Worm (Caenorhabditis elegans) whole organism, young adult: ENCODE data around the gene F49E8.8.

Source experiments
- B0019.2 ChIP-seq: fragments of 200-800 bp; sonication (Bioruptor generic); conservative IDR thresholded peaks from 2 replicates; pipeline ENCODE4 v1.3.6; 2022; ENCODE audit warnings: missing genetic modification reagents, missing genetic modification characterization, missing compliant biosample characterization
- F33H1.4 ChIP-seq: fragments of 200-800 bp; sonication (Bioruptor generic); IDR thresholded peaks from 2 replicates; pipeline ENCODE4 v1.3.6; 2022; ENCODE audit warnings: missing genetic modification reagents, missing genetic modification characterization, missing compliant biosample characterization
- F49E8.2 ChIP-seq: sonication (generic microtip); optimal IDR thresholded peaks from 3 replicates; lab custom pipeline; 2017; ENCODE audit warnings: missing genetic modification characterization, mild to moderate bottlenecking, missing compliant biosample characterization, antibody characterized with exemption, moderate library complexity; ENCODE audit not compliant: insufficient read depth
- T26A5.8 ChIP-seq: sonication (generic microtip); optimal IDR thresholded peaks from 2 replicates; lab custom pipeline; 2016; ENCODE audit warnings: missing genetic modification characterization, missing compliant biosample characterization
- Y53G8AR.9 ChIP-seq: fragments of 200-800 bp; sonication (Bioruptor generic); conservative IDR thresholded peaks from 2 replicates; pipeline ENCODE4 v1.3.6; 2022; ENCODE audit warnings: missing genetic modification reagents, missing genetic modification characterization, missing compliant biosample characterization
- Y67H2A.10 ChIP-seq: fragments of 200-800 bp; sonication (Bioruptor generic); conservative IDR thresholded peaks from 2 replicates; pipeline ENCODE4 v1.3.6; 2022; ENCODE audit warnings: missing genetic modification reagents, missing genetic modification characterization, missing compliant biosample characterization
- ZK185.1 ChIP-seq: sonication (generic microtip); optimal IDR thresholded peaks from 2 replicates; lab custom pipeline; 2016; ENCODE audit warnings: mild to moderate bottlenecking, missing genetic modification characterization, missing compliant biosample characterization; ENCODE audit not compliant: poor library complexity, severe bottlenecking
- akir-1 ChIP-seq: fragments of 200-800 bp; sonication (Bioruptor generic); optimal IDR thresholded peaks from 2 replicates; lab custom pipeline; 2018; ENCODE audit warnings: mild to moderate bottlenecking, missing genetic modification characterization, moderate library complexity, missing compliant biosample characterization
- ama-1 ChIP-seq, 3 experiments: fragments of 150-350 bp in 1 of 3; sonication (generic microtip) in 2 of 3; optimal IDR thresholded peaks; 2 replicates each; lab custom pipeline; 2014 to 2018; ENCODE audit warnings: missing biosample characterization in 2 of 3, missing genetic modification characterization in 2 of 3, missing genetic modification reagents in 2 of 3
- aptf-2 ChIP-seq: fragments of 200-800 bp; sonication (Bioruptor generic); conservative IDR thresholded peaks from 2 replicates; pipeline ENCODE4 v1.3.6; 2022; ENCODE audit warnings: missing genetic modification reagents, missing genetic modification characterization, missing compliant biosample characterization
- attf-5 ChIP-seq: fragments of 200-800 bp; sonication (Bioruptor generic); optimal IDR thresholded peaks from 2 replicates; lab custom pipeline; 2018; ENCODE audit warnings: mild to moderate bottlenecking, missing genetic modification characterization, missing compliant biosample characterization
- cebp-1 ChIP-seq, 2 experiments: fragments of 200-800 bp in 1 of 2; sonication (Bioruptor generic) in 1 of 2; sonication (generic microtip) in 1 of 2; IDR thresholded peaks in 1 of 2; optimal IDR thresholded peaks in 1 of 2; 2 replicates each; pipeline versions ENCODE4 v1.3.6 to Lab custom; 2017 to 2022; ENCODE audit warnings: missing compliant biosample characterization in 2 of 2, missing genetic modification characterization in 2 of 2, mild to moderate bottlenecking in 1 of 2, missing genetic modification reagents in 1 of 2, moderate library complexity in 1 of 2
- ceh-58 ChIP-seq: fragments of 200-800 bp; sonication (Bioruptor generic); IDR thresholded peaks from 2 replicates; pipeline ENCODE4 v1.3.6; 2022; ENCODE audit warnings: missing genetic modification characterization, missing compliant biosample characterization
- chd-7 ChIP-seq: sonication (generic microtip); optimal IDR thresholded peaks from 2 replicates; lab custom pipeline; 2016; ENCODE audit warnings: mild to moderate bottlenecking, missing genetic modification characterization, moderate library complexity, missing compliant biosample characterization
- egl-18 ChIP-seq: fragments of 200-800 bp; sonication (Bioruptor generic); IDR thresholded peaks from 2 replicates; pipeline ENCODE4 v1.3.6; 2022; ENCODE audit warnings: missing genetic modification reagents, missing genetic modification characterization, missing compliant biosample characterization
- ekl-4 ChIP-seq: fragments of 200-800 bp; sonication (Bioruptor generic); IDR thresholded peaks from 2 replicates; pipeline ENCODE4 v1.3.6; 2022; ENCODE audit warnings: missing genetic modification reagents, missing genetic modification characterization, missing compliant biosample characterization
- hmg-1.2 ChIP-seq: fragments of 200-800 bp; sonication (Bioruptor generic); IDR thresholded peaks from 2 replicates; pipeline ENCODE4 v1.3.6; 2022; ENCODE audit warnings: missing genetic modification reagents, missing genetic modification characterization, missing compliant biosample characterization
- hrde-1 ChIP-seq: sonication (generic microtip); optimal IDR thresholded peaks from 2 replicates; lab custom pipeline; 2016; ENCODE audit warnings: missing genetic modification characterization, mild to moderate bottlenecking, missing compliant biosample characterization, moderate library complexity, missing genotype, missing genetic modification reagents, borderline replicate concordance
- hsf-1 ChIP-seq: fragments of 200-800 bp; sonication (Bioruptor generic); IDR thresholded peaks from 2 replicates; pipeline ENCODE4 v1.3.6; 2022; ENCODE audit warnings: missing genetic modification reagents, missing genetic modification characterization, missing compliant biosample characterization
- lag-1 ChIP-seq: fragments of 200-800 bp; sonication (Bioruptor generic); IDR thresholded peaks from 2 replicates; pipeline ENCODE4 v1.3.6; 2022; ENCODE audit warnings: missing genetic modification reagents, missing genetic modification characterization, missing compliant biosample characterization
- let-607 ChIP-seq, 2 experiments: fragments of 200-800 bp in 1 of 2; sonication (Bioruptor generic) in 1 of 2; sonication (generic microtip) in 1 of 2; optimal IDR thresholded peaks; 2 replicates each; lab custom pipeline; 2016 to 2018; ENCODE audit warnings: mild to moderate bottlenecking in 2 of 2, missing compliant biosample characterization in 2 of 2, missing genetic modification characterization in 2 of 2, moderate library complexity in 2 of 2, missing genotype in 1 of 2
- lin-40 ChIP-seq: sonication (generic microtip); optimal IDR thresholded peaks from 2 replicates; lab custom pipeline; 2016; ENCODE audit warnings: missing genetic modification characterization, mild to moderate bottlenecking, missing compliant biosample characterization, missing genotype, missing genetic modification reagents
- lin-54 ChIP-seq: fragments of 200-800 bp; sonication (Bioruptor generic); optimal IDR thresholded peaks from 2 replicates; lab custom pipeline; 2018; ENCODE audit warnings: mild to moderate bottlenecking, missing genetic modification characterization, missing compliant biosample characterization
- madf-3 ChIP-seq: fragments of 200-800 bp; sonication (Bioruptor generic); IDR thresholded peaks from 2 replicates; pipeline ENCODE4 v1.3.6; 2022; ENCODE audit warnings: missing genetic modification reagents, missing genetic modification characterization, missing compliant biosample characterization
- madf-6 ChIP-seq: fragments of 200-800 bp; sonication (Bioruptor generic); IDR thresholded peaks from 2 replicates; pipeline ENCODE4 v1.3.6; 2022; ENCODE audit warnings: missing genetic modification reagents, missing genetic modification characterization, missing compliant biosample characterization
- mcd-1 ChIP-seq: fragments of 200-800 bp; sonication (Bioruptor generic); IDR thresholded peaks from 2 replicates; pipeline ENCODE4 v1.3.6; 2022; ENCODE audit warnings: missing genetic modification reagents, missing genetic modification characterization, missing compliant biosample characterization
- mes-4 ChIP-seq: sonication (generic microtip); optimal IDR thresholded peaks from 2 replicates; lab custom pipeline; 2016; ENCODE audit warnings: missing genotype, missing genetic modification characterization, missing compliant biosample characterization
- nfya-1 ChIP-seq: sonication (generic microtip); optimal IDR thresholded peaks from 2 replicates; lab custom pipeline; 2017; ENCODE audit warnings: antibody characterized with exemption, missing compliant biosample characterization, missing genetic modification characterization, borderline replicate concordance; ENCODE audit not compliant: insufficient read depth
- nhr-80 ChIP-seq: sonication (generic microtip); optimal IDR thresholded peaks from 2 replicates; lab custom pipeline; 2016; ENCODE audit warnings: missing genetic modification characterization, missing compliant biosample characterization
- pbrm-1 ChIP-seq: fragments of 200-800 bp; sonication (Bioruptor generic); IDR thresholded peaks from 2 replicates; pipeline ENCODE4 v1.3.6; 2022; ENCODE audit warnings: missing genetic modification reagents, missing genetic modification characterization, missing compliant biosample characterization
- snpc-4 ChIP-seq, 5 experiments: fragments of 150-350 bp in 1 of 5; sonication (generic microtip) in 4 of 5; optimal IDR thresholded peaks; 2 replicates each; lab custom pipeline; 2014 to 2018; ENCODE audit warnings: missing genetic modification characterization in 5 of 5, missing biosample characterization in 3 of 5, antibody characterized with exemption in 2 of 5, mild to moderate bottlenecking in 2 of 5, missing compliant biosample characterization in 2 of 5, missing genotype in 2 of 5, moderate library complexity in 2 of 5, missing genetic modification reagents in 1 of 5
- somi-1 ChIP-seq: fragments of 200-800 bp; sonication (Bioruptor generic); optimal IDR thresholded peaks from 2 replicates; lab custom pipeline; 2018; ENCODE audit warnings: mild to moderate bottlenecking, missing genetic modification characterization, missing compliant biosample characterization
- tbp1 ChIP-seq: fragments of 200-800 bp; sonication (Bioruptor generic); optimal IDR thresholded peaks from 2 replicates; lab custom pipeline; 2018; ENCODE audit warnings: mild to moderate bottlenecking, missing genetic modification characterization, missing compliant biosample characterization
- ztf-18 ChIP-seq: sonication (generic microtip); optimal IDR thresholded peaks from 2 replicates; lab custom pipeline; 2016; ENCODE audit warnings: missing genotype, mild to moderate bottlenecking, missing genetic modification characterization, missing compliant biosample characterization
- ztf-25 ChIP-seq: fragments of 200-800 bp; sonication (Bioruptor generic); IDR thresholded peaks from 2 replicates; pipeline ENCODE4 v1.3.6; 2022; ENCODE audit warnings: missing genetic modification reagents, missing genetic modification characterization, missing compliant biosample characterization
- ztf-6 ChIP-seq: fragments of 200-800 bp; sonication (Bioruptor generic); IDR thresholded peaks from 2 replicates; pipeline ENCODE4 v1.3.6; 2022; ENCODE audit warnings: missing genetic modification reagents, missing genetic modification characterization, missing compliant biosample characterization

F49E8.8 gene

DNA sequence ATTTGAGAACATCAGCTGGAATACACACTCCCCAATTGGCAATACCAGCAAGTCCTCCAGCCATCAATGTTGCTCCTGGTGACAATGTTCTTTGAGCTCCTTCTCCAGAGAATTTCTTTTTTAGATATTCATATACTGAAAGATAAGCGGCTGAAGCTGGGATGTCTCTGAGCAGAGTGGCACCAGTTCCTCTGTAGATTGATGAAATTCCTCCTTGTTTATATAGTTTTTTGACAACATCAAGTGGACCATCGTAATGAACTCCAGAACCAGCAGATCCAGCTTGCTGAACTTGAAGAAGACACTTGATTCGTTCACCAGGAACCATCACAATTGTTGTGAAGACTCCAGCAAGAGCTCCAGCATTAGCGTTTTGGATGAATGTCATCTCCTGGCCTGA is 4.3 kb upstream of the F49E8.8 start:
- no peak for TF ChIP-seq ceh-58 (GFP tag; lab: Robert Waterston, UW)
- no peak for TF ChIP-seq mcd-1 (GFP tag; lab: Robert Waterston, UW)

DNA sequence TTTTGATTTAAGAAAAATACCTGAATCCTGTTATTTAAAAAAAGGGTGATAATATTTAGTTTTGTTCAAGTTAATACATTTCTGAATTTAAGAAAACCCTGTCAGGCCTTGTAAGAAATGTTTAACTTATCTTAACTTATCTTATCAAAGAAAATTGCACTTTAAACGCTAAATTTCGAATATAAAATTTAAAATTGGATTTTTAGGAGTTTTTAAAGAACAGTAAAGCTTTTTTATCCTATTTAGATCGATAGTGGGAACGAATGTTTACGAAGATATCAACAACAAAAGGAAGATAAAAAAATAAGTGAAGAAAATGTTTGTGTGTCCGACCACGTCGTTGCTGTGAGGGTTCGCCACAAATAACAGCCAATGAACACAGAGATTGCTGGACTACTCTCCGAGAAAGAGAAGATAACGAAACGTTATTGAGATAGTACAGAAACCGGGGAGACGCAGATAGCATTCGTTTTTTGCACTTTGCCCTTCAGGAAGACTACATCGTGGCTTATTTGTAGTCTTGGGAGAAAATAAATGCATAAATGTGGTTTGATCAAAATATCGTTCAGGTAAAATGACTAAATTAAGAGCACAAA is 3.4 kb upstream of the F49E8.8 start, which contains the start of gene dif-1:
Gene dif-1, minus strand, starts transcription at position 51 of the 596 bp plus-strand sequence.
- TF ChIP-seq egl-18 (no peak), T26A5.8 (tag; lab: Kevin White, UChicago) (no peak), pbrm-1 (GFP tag; lab: Robert Waterston, UW) (0 out of 2 replicates have a peak, but pooled peaks have one; percentile 13), cebp-1 (GFP tag; IDR thresholded peaks at IDR 0.05; lab: Robert Waterston, UW) (no peak), cebp-1 (tag; optimal IDR thresholded peaks at IDR 0.05; lab: Kevin White, UChicago) (peak; percentile 53), chd-7 (tag; lab: Kevin White, UChicago) (no peak), nhr-80 (tag; lab: Kevin White, UChicago) (peak; percentile 64), F33H1.4 (no peak), ekl-4 (GFP tag; lab: Robert Waterston, UW) (0 out of 2 replicates have a peak, but pooled peaks have one; percentile 27), attf-5 (GFP tag; lab: Kevin White, UChicago) (peak; percentile 23), nfya-1 (tag; lab: Kevin White, UChicago) (no peak), lag-1 (GFP tag; lab: Robert Waterston, UW) (no peak), somi-1 (peak; percentile 14), tbp1 (peak; percentile 19), akir-1 (GFP tag; lab: Kevin White, UChicago) (no peak), snpc-4 (GFP tag; optimal IDR thresholded peaks at IDR 0.05; lab: Kevin White, UChicago) (no peak), snpc-4 (tag; optimal IDR thresholded peaks at IDR 0.05; lab: Kevin White, UChicago) (peak in 1 of 4 experiments; percentile 43), lin-40 (tag; lab: Kevin White, UChicago) (peak; percentile 34), hmg-1.2 (GFP tag; lab: Robert Waterston, UW) (peak; percentile 91), let-607 (tag; optimal IDR thresholded peaks at IDR 0.05; lab: Kevin White, UChicago) (peak in 1 of 2 experiments; percentile 47), madf-6 (0 out of 2 replicates have a peak, but pooled peaks have one; percentile 7), Y53G8AR.9 (GFP tag; lab: Robert Waterston, UW) (0 out of 2 replicates have a peak, but pooled peaks have one; percentile 51), aptf-2 (0 out of 2 replicates have a peak, but pooled peaks have one; percentile 63)

ce11 chrIV:7554351-7554750 is 2.1 kb upstream of the F49E8.8 start, which contains the start of gene F49E8.6:
Gene F49E8.6, minus strand, starts transcription at chrIV:7554667.
- TF ChIP-seq hmg-1.2 (GFP tag; lab: Robert Waterston, UW) (peak; percentile 38; the same call in 1 of the 2 replicates), ZK185.1 (tag; lab: Kevin White, UChicago) (no peak)

ce11 chrIV:7558653-7559052 is 2.2 kb downstream of the F49E8.8 start:
- TF ChIP-seq chd-7 (tag; lab: Kevin White, UChicago) (peak; percentile 28), Y67H2A.10 (GFP tag; lab: Robert Waterston, UW) (no peak), ama-1 (optimal IDR thresholded peaks at IDR 0.05; lab: Kevin White, UChicago) (no peak), ama-1 (GFP tag; optimal IDR thresholded peaks at IDR 0.05; lab: Kevin White, UChicago) (peak in 1 of 2 experiments; percentile 22), snpc-4 (GFP tag; optimal IDR thresholded peaks at IDR 0.05; lab: Kevin White, UChicago) (peak; percentile 32), snpc-4 (tag; optimal IDR thresholded peaks at IDR 0.05; lab: Kevin White, UChicago) (peak in 1 of 4 experiments; percentile 1), ekl-4 (GFP tag; lab: Robert Waterston, UW) (0 out of 2 replicates have a peak, but pooled peaks have one; percentile 26), lin-54 (GFP tag; lab: Kevin White, UChicago) (peak; percentile 30), ztf-18 (tag; lab: Kevin White, UChicago) (no peak), attf-5 (GFP tag; lab: Kevin White, UChicago) (no peak), F49E8.2 (tag; lab: Kevin White, UChicago) (peak; percentile 81), hsf-1 (peak; percentile 39; the same call in 1 of the 2 replicates), B0019.2 (GFP tag; lab: Robert Waterston, UW) (no peak), madf-3 (GFP tag; lab: Robert Waterston, UW) (0 out of 2 replicates have a peak, but pooled peaks have one; percentile 5), hrde-1 (tag; lab: Kevin White, UChicago) (peak; percentile 66), cebp-1 (GFP tag; IDR thresholded peaks at IDR 0.05; lab: Robert Waterston, UW) (no peak), cebp-1 (tag; optimal IDR thresholded peaks at IDR 0.05; lab: Kevin White, UChicago) (no peak), ztf-6 (GFP tag; lab: Robert Waterston, UW) (no peak), mes-4 (tag; lab: Kevin White, UChicago) (peak; percentile 27), ztf-25 (GFP tag; lab: Robert Waterston, UW) (0 out of 2 replicates have a peak, but pooled peaks have one; percentile 32)
- TF ChIP-seq, all 124 proteins: peak for 11
